Worm (Caenorhabditis elegans) whole organism, young adult: ENCODE data around the gene F38B2.6.

ENCODE experiments used
- B0261.1 ChIP-seq: sonication (generic microtip); optimal IDR thresholded peaks from 2 replicates; lab custom pipeline; 2016; ENCODE audit warnings: mild to moderate bottlenecking, missing genetic modification characterization, moderate library complexity, missing compliant biosample characterization
- Y53G8AR.9 ChIP-seq: fragments of 200-800 bp; sonication (Bioruptor generic); conservative IDR thresholded peaks from 2 replicates; pipeline ENCODE4 v1.3.6; 2022; ENCODE audit warnings: missing genetic modification reagents, missing genetic modification characterization, missing compliant biosample characterization
- nfyb-1 ChIP-seq: fragments of 200-800 bp; sonication (Bioruptor generic); IDR thresholded peaks from 2 replicates; pipeline ENCODE4 v1.3.6; 2022; ENCODE audit warnings: missing genetic modification reagents, missing genetic modification characterization, missing compliant biosample characterization
- ztf-3 ChIP-seq: fragments of 200-800 bp; sonication (Bioruptor generic); optimal IDR thresholded peaks from 2 replicates; lab custom pipeline; 2018; ENCODE audit warnings: mild to moderate bottlenecking, missing genetic modification characterization, missing compliant biosample characterization

DNA sequence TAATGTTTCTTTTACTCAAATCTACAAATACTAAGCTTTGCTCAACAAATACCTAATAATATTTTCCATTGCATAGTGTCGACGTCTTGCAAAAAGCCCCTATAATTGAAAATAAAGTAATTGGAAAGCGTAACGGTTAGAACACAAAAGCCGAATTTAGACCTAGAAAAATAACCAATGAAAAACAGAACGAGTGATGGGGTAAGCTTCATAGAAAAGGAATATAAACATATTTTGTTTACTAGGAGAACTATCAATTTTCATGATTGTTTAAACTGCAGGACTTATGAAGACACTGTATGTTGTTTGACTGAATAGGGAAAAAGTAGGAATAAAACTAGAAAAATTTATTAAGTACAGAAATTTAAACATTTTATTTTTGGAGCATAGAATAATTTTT lies 5.2 kb upstream of the F38B2.6 start, which contains the start of gene F38B2.3:
- TF ChIP-seq Y53G8AR.9 (GFP tag; lab: Robert Waterston, UW) = no peak
- TF ChIP-seq ztf-3 (GFP tag; lab: Kevin White, UChicago) = no peak
- no peak for TF ChIP-seq B0261.1 (tag; lab: Kevin White, UChicago)
- TF ChIP-seq nfyb-1 (GFP tag; lab: Robert Waterston, UW) = no peak
